Worm (Caenorhabditis elegans) whole organism, L2 larva: ENCODE measurements around the gene C08E3.13.
"Not testable (repeated sequence)": the region's sequence is repeated elsewhere in the genome, so short reads cannot be mapped to it uniquely, and the experiment has no call there.

Source experiments
- Y55F3AM.14 ChIP-seq: fragments of 200-800 bp; sonication (Bioruptor generic); optimal IDR thresholded peaks from 2 replicates; lab custom pipeline; 2018; ENCODE audit warnings: mild to moderate bottlenecking, missing genetic modification characterization, missing compliant biosample characterization
- alr-1 ChIP-seq: fragments of 150-350 bp; optimal IDR thresholded peaks from 2 replicates; lab custom pipeline; 2014; ENCODE audit warnings: missing biosample characterization, missing genetic modification characterization
- aly-2 ChIP-seq: fragments of 150-350 bp; optimal IDR thresholded peaks from 2 replicates; lab custom pipeline; 2014; ENCODE audit warnings: missing biosample characterization, missing genetic modification characterization
- ama-1 ChIP-seq: fragments of 150-350 bp; optimal IDR thresholded peaks from 2 replicates; lab custom pipeline; 2018; ENCODE audit warnings: inconsistent platforms
- blmp-1 ChIP-seq: sonication (generic microtip); optimal IDR thresholded peaks from 2 replicates; lab custom pipeline; 2017; ENCODE audit warnings: missing genetic modification characterization, mild to moderate bottlenecking, missing compliant biosample characterization, antibody characterized with exemption, moderate library complexity; ENCODE audit not compliant: insufficient read depth
- ceh-16 ChIP-seq: fragments of 150-350 bp; optimal IDR thresholded peaks from 2 replicates; lab custom pipeline; 2014; ENCODE audit warnings: missing biosample characterization, missing genetic modification characterization
- crh-2 ChIP-seq: sonication (generic microtip); optimal IDR thresholded peaks from 2 replicates; lab custom pipeline; 2017; ENCODE audit warnings: missing biosample characterization, missing genetic modification characterization
- dmd-4 ChIP-seq: sonication (generic microtip); optimal IDR thresholded peaks from 2 replicates; lab custom pipeline; 2017; ENCODE audit warnings: missing biosample characterization, missing genetic modification characterization
- fos-1 ChIP-seq: fragments of 150-350 bp; optimal IDR thresholded peaks from 2 replicates; lab custom pipeline; 2014; ENCODE audit warnings: missing biosample characterization, missing genetic modification characterization
- gmeb-1 ChIP-seq: fragments of 150-350 bp; optimal IDR thresholded peaks from 2 replicates; lab custom pipeline; 2014; ENCODE audit warnings: missing biosample characterization, missing genetic modification characterization
- lin-13 ChIP-seq: fragments of 150-350 bp; optimal IDR thresholded peaks from 2 replicates; lab custom pipeline; 2014; ENCODE audit warnings: missing biosample characterization, missing genetic modification reagents, missing genetic modification characterization
- lin-39 ChIP-seq: fragments of 150-350 bp; optimal IDR thresholded peaks from 2 replicates; lab custom pipeline; 2014; ENCODE audit warnings: missing biosample characterization, missing genetic modification reagents, missing genetic modification characterization
- lsy-2 ChIP-seq, 2 experiments: fragments of 150-350 bp in 1 of 2; sonication (generic microtip) in 1 of 2; optimal IDR thresholded peaks; 2 replicates each; lab custom pipeline; 2014 to 2017; ENCODE audit warnings: missing biosample characterization in 2 of 2, missing genetic modification characterization in 2 of 2
- mab-5 ChIP-seq: fragments of 150-350 bp; optimal IDR thresholded peaks from 2 replicates; lab custom pipeline; 2014; ENCODE audit warnings: missing biosample characterization, missing genetic modification characterization
- mbf-1 ChIP-seq: sonication (generic microtip); optimal IDR thresholded peaks from 2 replicates; lab custom pipeline; 2017; ENCODE audit warnings: missing biosample characterization, missing genetic modification characterization
- mdl-1 ChIP-seq, 2 experiments: fragments of 150-350 bp in 1 of 2; sonication (generic microtip) in 1 of 2; optimal IDR thresholded peaks; 2 replicates each; lab custom pipeline; 2017; ENCODE audit warnings: missing biosample characterization in 2 of 2, missing genetic modification characterization in 2 of 2
- nhr-11 ChIP-seq: fragments of 150-350 bp; optimal IDR thresholded peaks from 2 replicates; lab custom pipeline; 2014; ENCODE audit warnings: missing biosample characterization, missing genetic modification characterization
- nhr-12 ChIP-seq: fragments of 150-350 bp; optimal IDR thresholded peaks from 2 replicates; lab custom pipeline; 2014; ENCODE audit warnings: missing biosample characterization, missing genetic modification characterization
- nhr-129 ChIP-seq: fragments of 150-350 bp; optimal IDR thresholded peaks from 2 replicates; lab custom pipeline; 2014; ENCODE audit warnings: missing biosample characterization, missing genetic modification characterization
- nhr-21 ChIP-seq: fragments of 150-350 bp; optimal IDR thresholded peaks from 2 replicates; lab custom pipeline; 2014; ENCODE audit warnings: missing biosample characterization, missing genetic modification characterization
- nhr-23 ChIP-seq: fragments of 150-350 bp; optimal IDR thresholded peaks from 2 replicates; lab custom pipeline; 2014; ENCODE audit warnings: missing biosample characterization, missing genetic modification reagents, missing genetic modification characterization
- nhr-237 ChIP-seq: fragments of 150-350 bp; optimal IDR thresholded peaks from 2 replicates; lab custom pipeline; 2014; ENCODE audit warnings: missing biosample characterization, missing genetic modification characterization
- nhr-6 ChIP-seq: fragments of 150-350 bp; optimal IDR thresholded peaks from 2 replicates; lab custom pipeline; 2014; ENCODE audit warnings: missing biosample characterization, missing genetic modification characterization
- nhr-77 ChIP-seq: fragments of 150-350 bp; optimal IDR thresholded peaks from 2 replicates; lab custom pipeline; 2014; ENCODE audit warnings: missing biosample characterization, missing genetic modification characterization
- peb-1 ChIP-seq: fragments of 150-350 bp; optimal IDR thresholded peaks from 2 replicates; lab custom pipeline; 2014; ENCODE audit warnings: missing biosample characterization, missing genetic modification characterization
- skn-1 ChIP-seq: sonication (generic microtip); optimal IDR thresholded peaks from 2 replicates; lab custom pipeline; 2017; ENCODE audit warnings: missing biosample characterization, missing genetic modification characterization
- sma-3 ChIP-seq: sonication (generic microtip); optimal IDR thresholded peaks from 2 replicates; lab custom pipeline; 2016; ENCODE audit warnings: missing genetic modification reagents, missing genetic modification characterization, missing compliant biosample characterization
- sma-9 ChIP-seq, 2 experiments: fragments of 150-350 bp in 1 of 2; sonication (generic microtip) in 1 of 2; optimal IDR thresholded peaks; 2 replicates each; lab custom pipeline; 2014 to 2016; ENCODE audit warnings: missing genetic modification characterization in 2 of 2, mild to moderate bottlenecking in 1 of 2, missing biosample characterization in 1 of 2, missing compliant biosample characterization in 1 of 2, missing genetic modification reagents in 1 of 2, moderate library complexity in 1 of 2
- snpc-4 ChIP-seq: fragments of 150-350 bp; optimal IDR thresholded peaks from 2 replicates; lab custom pipeline; 2014; ENCODE audit warnings: missing biosample characterization, missing genetic modification characterization
- unc-39 ChIP-seq: fragments of 150-350 bp; optimal IDR thresholded peaks from 2 replicates; lab custom pipeline; 2014; ENCODE audit warnings: missing biosample characterization, missing genetic modification characterization
- unc-55 ChIP-seq: fragments of 150-350 bp; sonication (generic microtip); optimal IDR thresholded peaks from 3 replicates; lab custom pipeline; 2014; ENCODE audit warnings: missing biosample characterization, missing genetic modification reagents, missing genetic modification characterization
- zag-1 ChIP-seq: fragments of 150-350 bp; optimal IDR thresholded peaks from 2 replicates; lab custom pipeline; 2014; ENCODE audit warnings: missing biosample characterization, missing genetic modification characterization
- ztf-1 ChIP-seq: fragments of 200-800 bp; sonication (Bioruptor generic); conservative IDR thresholded peaks from 2 replicates; pipeline ENCODE4 v1.3.6; 2022; ENCODE audit warnings: missing genetic modification characterization, missing compliant biosample characterization
- ztf-4 ChIP-seq: fragments of 150-350 bp; optimal IDR thresholded peaks from 2 replicates; lab custom pipeline; 2014; ENCODE audit warnings: missing biosample characterization, missing genetic modification characterization

The C08E3.13 gene

ce11 chrII:1632216-1632615 lies at the start of gene C08E3.13:
C08E3.13 (minus strand) TSS chrII:1632316.
- TF ChIP-seq crh-2 (tag; lab: Kevin White, UChicago); alr-1; nhr-6: not testable (repeated sequence)
- TF ChIP-seq, all 48 proteins: peak for 0; not testable (repeated sequence) for 48

- TF ChIP-seq aly-2 (tag; lab: Kevin White, UChicago) (no peak), zag-1 (tag; lab: Kevin White, UChicago) (no peak), lin-39 (tag; lab: Kevin White, UChicago) (no peak), ama-1 (no peak), sma-3 (no peak), ztf-4 (tag; lab: Kevin White, UChicago) (no peak), mab-5 (tag; lab: Kevin White, UChicago) (no peak), alr-1 (no peak), peb-1 (tag; lab: Kevin White, UChicago) (no peak), snpc-4 (tag; lab: Kevin White, UChicago) (no peak), lin-13 (GFP tag; lab: Kevin White, UChicago) (no peak), nhr-11 (no peak), ceh-16 (no peak), gmeb-1 (no peak), mbf-1 (no peak), nhr-129 (tag; lab: Kevin White, UChicago) (no peak)
- TF ChIP-seq, all 48 proteins: peak for 0
Measured at ce11 chrII:1679081-1679480, 47.0 kb upstream of the C08E3.13 start, which contains the start of gene irld-36. irld-36 (plus strand) TSS chrII:1679381.

- no peak for TF ChIP-seq ceh-16
- peak; percentile 1 for TF ChIP-seq nhr-23
Measured at ce11 chrII:1676088-1676487, 44.0 kb upstream of the C08E3.13 start, which contains the start of gene fbxb-17. fbxb-17 (plus strand) TSS chrII:1676388.

- TF ChIP-seq skn-1 (tag; lab: Kevin White, UChicago) (no peak), sma-3 (no peak), nhr-12 (no peak), unc-55 (GFP tag; lab: Kevin White, UChicago) (no peak), mdl-1 (tag; optimal IDR thresholded peaks at IDR 0.05; lab: Kevin White, UChicago) (no peak), nhr-77 (tag; lab: Kevin White, UChicago) (no peak), lsy-2 (tag; optimal IDR thresholded peaks at IDR 0.05; lab: Kevin White, UChicago) (no peak), nhr-11 (no peak), gmeb-1 (no peak), unc-39 (tag; lab: Kevin White, UChicago) (no peak), lin-39 (tag; lab: Kevin White, UChicago) (no peak), nhr-237 (no peak), nhr-6 (no peak), nhr-21 (tag; lab: Kevin White, UChicago) (no peak), ztf-1 (GFP tag; lab: Robert Waterston, UW) (no peak), dmd-4 (no peak)
Measured at ce11 chrII:1672673-1673072, 40.6 kb upstream of the C08E3.13 start.

- TF ChIP-seq blmp-1 (tag; lab: Kevin White, UChicago) (no peak), nhr-23 (no peak), ztf-4 (tag; lab: Kevin White, UChicago) (no peak), Y55F3AM.14 (GFP tag; lab: Kevin White, UChicago) (no peak), aly-2 (tag; lab: Kevin White, UChicago) (no peak), sma-9 (GFP tag; optimal IDR thresholded peaks at IDR 0.05; lab: Kevin White, UChicago) (no peak), sma-9 (tag; optimal IDR thresholded peaks at IDR 0.05; lab: Kevin White, UChicago) (no peak), fos-1 (tag; lab: Kevin White, UChicago) (no peak), lsy-2 (tag; optimal IDR thresholded peaks at IDR 0.05; lab: Kevin White, UChicago) (no peak), crh-2 (tag; lab: Kevin White, UChicago) (no peak), ztf-1 (GFP tag; lab: Robert Waterston, UW) (no peak)
Measured at ce11 chrII:1670985-1671384, 38.9 kb upstream of the C08E3.13 start.
